Fruit fly (Drosophila melanogaster) whole organism, embryonic: ENCODE data around the gene Lim1.

Source experiments
- BtbVII ChIP-seq: fragments of 200-800 bp; sonication (Bioruptor generic); optimal IDR thresholded peaks from 3 replicates; lab custom pipeline; 2017; ENCODE audit warnings: missing biosample characterization, mild to moderate bottlenecking, missing genetic modification characterization
- CG2129 ChIP-seq: fragments of 200-800 bp; sonication (Bioruptor generic); IDR thresholded peaks from 2 replicates; pipeline ENCODE4 v1.3.6; 2022; ENCODE audit warnings: missing biosample characterization, missing genetic modification characterization; ENCODE audit not compliant: partially characterized antibody
- CG6791 ChIP-seq: fragments of 200-800 bp; sonication (Bioruptor generic); IDR thresholded peaks from 3 replicates; pipeline ENCODE4 v1.3.6; 2022; ENCODE audit warnings: missing biosample characterization, missing genetic modification characterization; ENCODE audit not compliant: partially characterized antibody
- Dek ChIP-seq: fragments of 200-800 bp; sonication (Bioruptor generic); optimal IDR thresholded peaks from 3 replicates; lab custom pipeline; 2019; ENCODE audit warnings: missing biosample characterization, mild to moderate bottlenecking, missing genetic modification characterization, moderate library complexity
- Sox102F ChIP-seq: fragments of 200-800 bp; sonication (Bioruptor generic); optimal IDR thresholded peaks from 2 replicates; lab custom pipeline; 2018; ENCODE audit warnings: missing biosample characterization, mild to moderate bottlenecking, missing genetic modification characterization, moderate library complexity
- Spps ChIP-seq: fragments of 200-800 bp; sonication (Bioruptor generic); optimal IDR thresholded peaks from 2 replicates; lab custom pipeline; 2018; ENCODE audit warnings: missing biosample characterization, mild to moderate bottlenecking, missing genetic modification characterization
- lbe ChIP-seq: fragments of 200-800 bp; sonication (Bioruptor generic); optimal IDR thresholded peaks from 2 replicates; lab custom pipeline; 2016; ENCODE audit warnings: missing biosample characterization, mild to moderate bottlenecking, missing genetic modification characterization

DNA sequence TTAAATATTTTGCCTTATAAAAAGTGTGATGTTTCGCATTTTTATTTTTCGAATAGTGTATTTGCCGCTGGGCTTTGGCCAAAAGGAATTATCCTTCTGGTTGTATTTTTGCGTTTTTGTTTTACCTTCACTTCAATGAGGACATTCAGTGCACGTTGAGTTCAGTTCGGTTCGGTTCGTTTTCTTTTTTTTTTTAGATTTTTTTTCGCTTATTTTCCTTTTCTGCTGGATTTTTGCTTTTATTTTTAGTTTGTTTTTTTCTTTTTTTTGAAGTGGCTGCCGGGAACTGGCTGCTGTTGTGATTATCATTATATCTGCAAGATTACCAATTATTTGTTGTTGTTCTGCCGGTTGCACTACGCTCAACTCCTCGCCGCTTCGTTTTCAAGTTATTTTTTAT is 17.3 kb upstream of the Lim1 start:
- TF ChIP-seq Spps (tag; lab: Kevin White, UChicago) (no peak), lbe (GFP tag; lab: Kevin White, UChicago) (no peak), CG2129 (no peak), CG6791 (GFP tag; lab: Robert Waterston, UW) (no peak), Dek (no peak), Sox102F (no peak), BtbVII (GFP tag; lab: Kevin White, UChicago) (no peak)
